Fruit fly (Drosophila melanogaster) whole organism, wandering third instar larva: ENCODE measurements around the gene CG6154.
A peak's percentile ranks its signal among the peaks of the same experiment; 100 is the strongest.

ENCODE experiments used
- Abd-B ChIP-seq: fragments of >200 bp; optimal IDR thresholded peaks from 2 replicates; lab custom pipeline; 2017; ENCODE audit warnings: missing biosample characterization, missing genetic modification characterization
- Dfd ChIP-seq: fragments of >200 bp; optimal IDR thresholded peaks from 2 replicates; lab custom pipeline; 2017; ENCODE audit warnings: missing biosample characterization, missing genetic modification characterization
- N ChIP-seq: fragments of >200 bp; optimal IDR thresholded peaks from 2 replicates; lab custom pipeline; 2018; ENCODE audit warnings: missing biosample characterization, missing external identifiers, missing genetic modification characterization
- OdsH ChIP-seq: fragments of 200-800 bp; sonication (Bioruptor generic); optimal IDR thresholded peaks from 2 replicates; lab custom pipeline; 2016; ENCODE audit warnings: missing biosample characterization, mild to moderate bottlenecking, missing genetic modification characterization
- Rel ChIP-seq, 2 experiments: fragments of 200-800 bp; sonication (Bioruptor generic) in 1 of 2; optimal IDR thresholded peaks; 2 replicates in 1 of 2; 3 replicates in 1 of 2; lab custom pipeline; 2016 to 2019; ENCODE audit warnings: mild to moderate bottlenecking in 2 of 2, missing biosample characterization in 2 of 2, missing genetic modification characterization in 2 of 2, moderate library complexity in 1 of 2
- Sp1 ChIP-seq: fragments of 200-800 bp; sonication (Bioruptor generic); optimal IDR thresholded peaks from 3 replicates; lab custom pipeline; 2019; ENCODE audit warnings: missing biosample characterization, mild to moderate bottlenecking, missing genetic modification characterization, moderate library complexity
- dmrt93B ChIP-seq: fragments of 200-800 bp; sonication (Bioruptor generic); optimal IDR thresholded peaks from 2 replicates; lab custom pipeline; 2018; ENCODE audit warnings: missing biosample characterization, mild to moderate bottlenecking, missing genetic modification characterization
- fru ChIP-seq: fragments of 200-800 bp; sonication (Bioruptor generic); optimal IDR thresholded peaks from 3 replicates; lab custom pipeline; 2016; ENCODE audit warnings: missing biosample characterization, mild to moderate bottlenecking, missing genetic modification characterization
- h ChIP-seq: fragments of 200-800 bp; sonication (Bioruptor generic); optimal IDR thresholded peaks from 3 replicates; lab custom pipeline; 2016; ENCODE audit warnings: missing biosample characterization, mild to moderate bottlenecking, missing genetic modification characterization
- lola ChIP-seq: fragments of >200 bp; optimal IDR thresholded peaks from 2 replicates; lab custom pipeline; 2017; ENCODE audit warnings: missing biosample characterization, missing genetic modification characterization
- sage ChIP-seq: fragments of 200-800 bp; sonication (Bioruptor generic); optimal IDR thresholded peaks from 2 replicates; lab custom pipeline; 2016; ENCODE audit warnings: missing biosample characterization, mild to moderate bottlenecking, missing genetic modification characterization

DNA sequence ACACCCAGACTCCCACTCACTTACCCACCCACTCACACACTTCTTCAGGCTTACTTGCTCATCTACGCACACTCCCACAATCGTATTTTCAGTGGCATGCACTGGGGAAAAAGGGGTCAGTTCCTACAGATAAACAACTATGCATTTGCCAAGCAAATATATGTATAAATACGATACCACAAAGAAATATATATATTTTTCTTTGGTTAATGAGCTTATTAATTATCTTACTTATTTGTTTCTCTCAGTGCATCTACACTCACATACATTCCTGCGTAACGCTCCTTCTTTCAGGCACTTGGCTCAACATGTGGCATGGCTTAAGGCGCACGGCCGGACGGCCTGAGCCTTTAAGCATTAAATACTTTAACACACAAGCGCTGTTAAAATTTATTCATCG, 17.9 kb downstream of the CG6154 start:
- TF ChIP-seq Dfd (no peak), dmrt93B (GFP tag; lab: Kevin White, UChicago) (no peak), Rel (GFP tag; optimal IDR thresholded peaks at IDR 0.05; lab: Kevin White, UChicago) (no peak), Rel (tag; optimal IDR thresholded peaks at IDR 0.05; lab: Kevin White, UChicago) (no peak), Sp1 (GFP tag; lab: Kevin White, UChicago) (no peak), fru (GFP tag; lab: Kevin White, UChicago) (peak; percentile 11), lola (GFP tag; lab: Kevin White, UChicago) (no peak), OdsH (GFP tag; lab: Kevin White, UChicago) (no peak), sage (GFP tag; lab: Kevin White, UChicago) (no peak), Abd-B (no peak), h (no peak), N (GFP tag; lab: Kevin White, UChicago) (no peak)
